Fruit fly (Drosophila melanogaster): ENCODE measurements around the gene Dr.

DNA sequence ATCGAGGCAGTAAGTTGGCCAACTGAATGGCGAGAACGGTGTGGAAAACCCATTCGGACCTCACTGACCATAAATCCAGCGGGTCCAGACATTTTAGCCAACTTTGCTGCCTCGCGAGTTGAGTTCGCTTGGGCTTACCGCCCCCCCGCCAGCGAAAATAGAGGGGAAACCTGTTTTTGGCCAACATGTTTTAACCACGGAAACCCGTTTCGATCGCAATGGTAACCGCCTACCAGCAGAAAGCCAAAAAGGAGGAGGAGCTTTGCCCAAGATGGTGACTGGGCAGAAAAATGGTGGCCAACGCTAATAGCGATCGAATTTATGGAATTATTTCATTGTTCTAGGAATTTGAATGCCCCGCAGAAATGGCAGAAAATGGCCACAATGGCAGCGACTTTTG lies 29.6 kb upstream of the Dr start:
- TF ChIP-seq CTCF (optimal IDR thresholded peaks at IDR 0.05): no peak
- TF ChIP-seq CG8478 (optimal IDR thresholded peaks at IDR 0.05): no peak
